Fruit fly (Drosophila melanogaster): ENCODE measurements around the gene Inx2.

DNA sequence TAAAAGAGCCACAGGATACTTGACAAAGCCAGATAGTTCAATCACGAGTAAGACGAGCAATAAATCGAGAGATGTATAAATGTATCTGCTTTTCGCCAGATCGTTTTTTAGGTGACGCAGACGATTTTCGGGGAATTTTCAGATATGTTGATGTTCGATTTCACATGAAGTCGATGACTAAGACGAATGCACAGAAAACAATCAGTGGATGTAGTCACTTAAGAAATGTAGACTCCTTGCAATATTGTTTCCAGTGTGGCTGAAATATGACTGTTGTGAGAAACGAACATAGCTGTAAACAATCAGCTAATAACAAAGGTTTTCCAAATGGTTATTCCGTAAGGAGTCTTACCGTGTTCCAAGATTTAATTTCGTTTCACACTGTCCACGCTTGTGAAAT lies 2.3 kb upstream of the Inx2 start:
- TF ChIP-seq ovo (GFP tag; optimal IDR thresholded peaks at IDR 0.05) (no peak), kay (GFP tag; ENCODE audit: borderline replicate concordance) (no peak), cic (GFP tag; optimal IDR thresholded peaks at IDR 0.05) (no peak)

All from whole organism, adult.